Worm (Caenorhabditis elegans) whole organism, mixed stage, embryonic: ENCODE results near the gene C24H10.2.

Experiments used
- blmp-1 ChIP-seq: fragments of 150-350 bp; optimal IDR thresholded peaks from 2 replicates; lab custom pipeline; 2014; ENCODE audit warnings: missing biosample characterization, missing genetic modification characterization
- ceh-39 ChIP-seq: fragments of 150-350 bp; optimal IDR thresholded peaks from 2 replicates; lab custom pipeline; 2014; ENCODE audit warnings: missing biosample characterization, missing genetic modification characterization
- drap-1 ChIP-seq: fragments of 200-800 bp; sonication (Bioruptor generic); optimal IDR thresholded peaks from 3 replicates; lab custom pipeline; 2018; ENCODE audit warnings: mild to moderate bottlenecking, missing genetic modification characterization, missing compliant biosample characterization
- flh-1 ChIP-seq: fragments of 200-800 bp; sonication (Bioruptor generic); optimal IDR thresholded peaks from 2 replicates; lab custom pipeline; 2018; ENCODE audit warnings: mild to moderate bottlenecking, missing genetic modification characterization, moderate library complexity, missing compliant biosample characterization
- hlh-1 ChIP-seq: fragments of 150-350 bp; optimal IDR thresholded peaks from 2 replicates; lab custom pipeline; 2014; ENCODE audit warnings: missing biosample characterization, missing genetic modification reagents, missing genetic modification characterization
- lin-13 ChIP-seq: fragments of 150-350 bp; optimal IDR thresholded peaks from 2 replicates; lab custom pipeline; 2014; ENCODE audit warnings: missing biosample characterization, missing genetic modification characterization
- lsy-2 ChIP-seq: fragments of 150-350 bp; optimal IDR thresholded peaks from 2 replicates; lab custom pipeline; 2014; ENCODE audit warnings: missing biosample characterization, missing genetic modification characterization
- mep-1 ChIP-seq: fragments of 150-350 bp; optimal IDR thresholded peaks from 2 replicates; lab custom pipeline; 2017; ENCODE audit warnings: missing biosample characterization, missing genetic modification reagents, missing genetic modification characterization, inconsistent platforms
- nhr-2 ChIP-seq: fragments of 150-350 bp; optimal IDR thresholded peaks from 2 replicates; lab custom pipeline; 2014; ENCODE audit warnings: missing biosample characterization, missing genetic modification characterization
- nhr-237 ChIP-seq: fragments of 150-350 bp; optimal IDR thresholded peaks from 2 replicates; lab custom pipeline; 2014; ENCODE audit warnings: missing biosample characterization, missing genetic modification characterization
- pha-4 ChIP-seq: fragments of 150-350 bp; optimal IDR thresholded peaks from 2 replicates; lab custom pipeline; 2018; ENCODE audit warnings: missing biosample characterization, missing genetic modification reagents, missing genetic modification characterization
- sem-2 ChIP-seq: fragments of 200-800 bp; sonication (Bioruptor generic); optimal IDR thresholded peaks from 2 replicates; lab custom pipeline; 2018; ENCODE audit warnings: mild to moderate bottlenecking, missing genetic modification characterization, missing compliant biosample characterization
- snpc-4 ChIP-seq: fragments of 150-350 bp; optimal IDR thresholded peaks from 2 replicates; lab custom pipeline; 2014; ENCODE audit warnings: missing biosample characterization, missing genetic modification characterization
- tbx-8 ChIP-seq: fragments of 200-800 bp; sonication (Bioruptor generic); optimal IDR thresholded peaks from 2 replicates; lab custom pipeline; 2018; ENCODE audit warnings: mild to moderate bottlenecking, missing genetic modification characterization, moderate library complexity, missing compliant biosample characterization
- unc-39 ChIP-seq: fragments of 150-350 bp; optimal IDR thresholded peaks from 2 replicates; lab custom pipeline; 2014; ENCODE audit warnings: missing biosample characterization, missing genetic modification characterization
- ztf-11 ChIP-seq: fragments of 150-350 bp; optimal IDR thresholded peaks from 2 replicates; lab custom pipeline; 2014; ENCODE audit warnings: missing biosample characterization, missing genetic modification characterization

C24H10.2 gene

DNA sequence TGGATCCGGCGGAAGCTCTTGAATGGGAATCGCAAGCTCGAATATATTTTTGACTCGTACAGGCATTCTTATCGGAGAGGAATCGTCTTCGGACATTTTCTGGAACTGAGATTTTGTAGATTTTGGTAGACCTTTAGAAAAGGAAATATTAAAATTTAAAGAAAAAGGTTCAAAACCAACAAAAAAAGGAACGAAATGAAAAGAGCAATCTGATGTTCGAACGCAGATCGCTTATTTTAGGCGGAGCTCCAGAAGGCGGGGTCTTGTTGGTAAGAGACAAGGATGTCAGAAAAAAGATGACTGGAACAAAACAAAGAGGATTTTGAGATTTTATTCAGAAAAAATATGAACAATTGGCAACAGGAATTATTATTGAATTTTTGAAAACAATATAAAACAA lies 42.5 kb downstream of the C24H10.2 start, which contains the start of gene C42D8.9:
Gene C42D8.9 (minus strand): TSS at position 101 of the 400 bp plus-strand sequence.
- TF ChIP-seq drap-1 (GFP tag; lab: Kevin White, UChicago) (no peak), mep-1 (tag; lab: Kevin White, UChicago) (no peak), ztf-11 (tag; lab: Kevin White, UChicago) (no peak), ceh-39 (tag; lab: Kevin White, UChicago) (no peak), unc-39 (no peak)

DNA sequence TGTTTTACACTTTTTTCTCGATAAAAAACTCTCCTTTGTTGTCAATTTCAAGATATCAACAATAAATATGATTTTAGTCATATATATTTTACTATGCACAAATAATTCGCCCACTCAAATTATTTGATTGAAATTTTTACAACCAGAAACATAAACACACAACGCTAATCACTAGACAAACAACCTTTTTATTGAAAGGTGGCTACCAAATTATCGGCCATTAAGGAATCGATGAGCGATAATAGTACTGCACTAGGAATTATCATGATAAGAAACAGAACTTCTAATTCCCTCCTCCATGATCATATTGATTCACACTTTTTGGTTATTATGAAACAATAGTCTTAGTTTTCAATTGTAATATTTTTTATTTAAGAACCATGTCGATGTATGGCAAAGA lies 44.7 kb downstream of the C24H10.2 start, which contains the start of gene C42D8.1:
Gene C42D8.1 (plus strand): TSS at position 377 of the 400 bp plus-strand sequence.
- TF ChIP-seq flh-1 (no peak), blmp-1 (tag; lab: Kevin White, UChicago) (no peak), snpc-4 (no peak)

DNA sequence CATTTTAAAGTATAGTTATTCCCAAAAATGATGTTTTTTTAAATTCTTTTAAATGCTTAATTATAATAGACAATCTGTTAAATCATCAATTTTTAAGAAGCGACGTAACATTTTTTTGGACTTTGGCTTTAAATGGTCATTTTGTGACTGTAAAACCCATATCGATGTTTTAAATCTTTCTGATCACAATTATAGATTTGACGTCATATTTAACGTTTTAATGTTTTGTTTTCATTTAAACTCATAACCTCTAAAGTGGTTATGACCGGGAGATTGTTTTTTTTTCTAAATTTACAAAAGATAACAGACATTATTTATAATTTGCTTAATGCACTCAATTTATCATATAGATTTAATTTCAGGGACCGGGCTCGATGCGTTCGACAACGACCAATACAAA lies 47.5 kb downstream of the C24H10.2 start:
- no peak for TF ChIP-seq sem-2 (GFP tag; lab: Kevin White, UChicago)
- TF ChIP-seq drap-1 (GFP tag; lab: Kevin White, UChicago), result no peak

DNA sequence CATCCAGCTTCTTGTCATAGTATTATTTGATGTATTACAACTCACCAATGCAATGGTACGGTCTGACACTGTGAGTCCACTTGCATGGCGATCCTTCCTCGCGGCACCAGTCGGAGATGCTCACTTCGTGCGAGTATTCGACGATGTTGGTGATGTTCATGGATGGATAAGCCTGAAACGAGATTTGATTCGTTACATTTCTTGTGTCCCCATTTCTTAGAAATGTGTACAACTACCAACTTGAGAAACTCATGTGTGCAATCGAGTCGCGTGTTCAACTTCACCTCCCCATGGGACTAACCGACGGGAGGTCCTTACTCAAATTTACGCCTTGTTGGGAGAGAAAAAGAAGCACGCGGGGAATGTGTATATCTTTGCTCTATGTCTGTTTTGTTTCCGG lies 51.1 kb downstream of the C24H10.2 start:
- TF ChIP-seq mep-1 (tag; lab: Kevin White, UChicago) (no peak), lin-13 (tag; lab: Kevin White, UChicago) (no peak), ceh-39 (tag; lab: Kevin White, UChicago) (no peak), tbx-8 (GFP tag; lab: Kevin White, UChicago) (no peak)

DNA sequence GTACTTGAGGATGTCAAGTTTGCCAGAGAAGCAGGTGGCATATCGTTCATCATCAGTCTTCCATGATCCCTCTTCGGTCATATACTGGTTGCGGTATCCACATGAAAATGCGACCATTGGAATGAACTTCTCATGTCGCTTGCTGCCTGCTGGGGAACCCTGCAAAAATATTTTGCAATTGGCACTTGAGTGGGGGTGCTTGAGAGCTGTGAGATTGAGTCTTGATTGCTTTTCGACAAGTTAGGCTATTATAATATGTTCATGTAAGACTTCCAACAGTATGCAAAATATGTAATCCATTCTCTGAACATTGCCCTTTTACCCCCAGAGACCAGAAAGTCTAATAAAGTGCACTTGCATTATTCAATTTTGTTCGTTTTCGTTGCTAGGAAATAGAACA lies 51.8 kb downstream of the C24H10.2 start:
- TF ChIP-seq hlh-1 (tag; lab: Kevin White, UChicago), result no peak
- no peak for TF ChIP-seq lsy-2 (tag; lab: Kevin White, UChicago)
- TF ChIP-seq mep-1 (tag; lab: Kevin White, UChicago), result no peak
- no peak for TF ChIP-seq unc-39
- no peak for TF ChIP-seq blmp-1 (tag; lab: Kevin White, UChicago)
- TF ChIP-seq drap-1 (GFP tag; lab: Kevin White, UChicago), result no peak
- no peak for TF ChIP-seq nhr-2
- no peak for TF ChIP-seq pha-4 (tag; lab: Kevin White, UChicago)
- no peak for TF ChIP-seq lin-13 (tag; lab: Kevin White, UChicago)
- TF ChIP-seq nhr-237 (tag; lab: Kevin White, UChicago), result no peak
